Worm (Caenorhabditis elegans) whole organism, L4 larva: ENCODE data around the gene C39B5.6.

Experiments used
- D1046.2 ChIP-seq: fragments of 200-800 bp; sonication (Bioruptor generic); IDR thresholded peaks from 2 replicates; pipeline ENCODE4 v1.3.6; 2022; ENCODE audit warnings: missing genetic modification characterization, missing compliant biosample characterization
- F26F4.8 ChIP-seq: fragments of 200-800 bp; sonication (Bioruptor generic); conservative IDR thresholded peaks from 2 replicates; pipeline ENCODE4 v1.3.6; 2022; ENCODE audit warnings: missing genetic modification characterization, missing compliant biosample characterization
- T20F7.1 ChIP-seq: fragments of 200-800 bp; sonication (Bioruptor generic); optimal IDR thresholded peaks from 2 replicates; lab custom pipeline; 2018; ENCODE audit warnings: mild to moderate bottlenecking, missing genetic modification characterization, missing compliant biosample characterization
- T26A8.4 ChIP-seq: fragments of 200-800 bp; sonication (Bioruptor generic); IDR thresholded peaks from 2 replicates; pipeline ENCODE4 v1.3.6; 2022; ENCODE audit warnings: missing genetic modification characterization, missing compliant biosample characterization
- Y105C5A.15 ChIP-seq: fragments of 200-800 bp; sonication (Bioruptor generic); IDR thresholded peaks from 2 replicates; pipeline ENCODE4 v1.3.6; 2022; ENCODE audit warnings: missing genetic modification characterization, missing compliant biosample characterization
- Y48G9A.11 ChIP-seq: fragments of 200-800 bp; sonication (Bioruptor generic); IDR thresholded peaks from 2 replicates; pipeline ENCODE4 v1.3.6; 2022; ENCODE audit warnings: missing genetic modification reagents, missing genetic modification characterization, missing compliant biosample characterization
- Y5F2A.4 ChIP-seq: fragments of 200-800 bp; sonication (Bioruptor generic); optimal IDR thresholded peaks from 2 replicates; lab custom pipeline; 2018; ENCODE audit warnings: mild to moderate bottlenecking, missing genetic modification characterization, missing compliant biosample characterization
- aly-2 ChIP-seq: sonication (generic microtip); optimal IDR thresholded peaks from 2 replicates; lab custom pipeline; 2018; ENCODE audit warnings: missing biosample characterization, missing genetic modification characterization
- ama-1 ChIP-seq: fragments of 150-350 bp; optimal IDR thresholded peaks from 2 replicates; lab custom pipeline; 2014; ENCODE audit warnings: inconsistent platforms, mixed read lengths
- arid-1 ChIP-seq: fragments of 200-800 bp; sonication (Bioruptor generic); conservative IDR thresholded peaks from 2 replicates; pipeline ENCODE4 v1.3.6; 2022; ENCODE audit warnings: missing genetic modification reagents, missing genetic modification characterization, missing compliant biosample characterization
- ceh-20 ChIP-seq: fragments of 200-800 bp; sonication (Bioruptor generic); IDR thresholded peaks from 2 replicates; pipeline ENCODE4 v1.3.6; 2022; ENCODE audit warnings: missing genetic modification reagents, missing genetic modification characterization, missing compliant biosample characterization
- ceh-28 ChIP-seq: fragments of 150-350 bp; optimal IDR thresholded peaks from 2 replicates; lab custom pipeline; 2014; ENCODE audit warnings: missing biosample characterization, missing genetic modification reagents, missing genetic modification characterization
- ceh-44 ChIP-seq: fragments of 200-800 bp; sonication (Bioruptor generic); IDR thresholded peaks from 2 replicates; pipeline ENCODE4 v1.3.6; 2022; ENCODE audit warnings: missing genetic modification reagents, missing genetic modification characterization, missing compliant biosample characterization
- cey-2 ChIP-seq: sonication (generic microtip); optimal IDR thresholded peaks from 3 replicates; lab custom pipeline; 2017; ENCODE audit warnings: missing genetic modification characterization, mild to moderate bottlenecking, missing compliant biosample characterization, antibody characterized with exemption, borderline replicate concordance; ENCODE audit not compliant: insufficient read depth
- daf-16 ChIP-seq, 3 experiments: sonication (generic microtip); optimal IDR thresholded peaks; 2 replicates each; lab custom pipeline; 2016 to 2017; ENCODE audit warnings: missing genetic modification characterization in 3 of 3, missing genetic modification reagents in 3 of 3, mild to moderate bottlenecking in 2 of 3, missing compliant biosample characterization in 2 of 3, missing biosample characterization in 1 of 3, moderate library complexity in 1 of 3
- daf-19 ChIP-seq: fragments of 200-800 bp; sonication (Bioruptor generic); conservative IDR thresholded peaks from 2 replicates; pipeline ENCODE4 v1.3.6; 2022; ENCODE audit warnings: missing genetic modification characterization, missing compliant biosample characterization
- dmd-6 ChIP-seq: fragments of 200-800 bp; sonication (Bioruptor generic); IDR thresholded peaks from 2 replicates; pipeline ENCODE4 v1.3.6; 2022; ENCODE audit warnings: missing genetic modification reagents, missing genetic modification characterization, missing compliant biosample characterization
- dmd-9 ChIP-seq: fragments of 200-800 bp; sonication (Bioruptor generic); IDR thresholded peaks from 2 replicates; pipeline ENCODE4 v1.3.6; 2022; ENCODE audit warnings: missing genetic modification reagents, missing genetic modification characterization, missing compliant biosample characterization
- duxl-1 ChIP-seq: sonication (generic microtip); optimal IDR thresholded peaks from 2 replicates; lab custom pipeline; 2016; ENCODE audit warnings: mild to moderate bottlenecking, missing genetic modification characterization, moderate library complexity, missing compliant biosample characterization; ENCODE audit not compliant: poor library complexity
- dve-1 ChIP-seq: sonication (generic microtip); optimal IDR thresholded peaks from 2 replicates; lab custom pipeline; 2017; ENCODE audit warnings: antibody characterized with exemption, mild to moderate bottlenecking, missing genetic modification characterization, missing compliant biosample characterization; ENCODE audit not compliant: insufficient read depth
- fkh-10 ChIP-seq: fragments of 150-350 bp; optimal IDR thresholded peaks from 2 replicates; lab custom pipeline; 2014; ENCODE audit warnings: missing biosample characterization, missing genetic modification reagents, missing genetic modification characterization
- fos-1 ChIP-seq: fragments of 150-350 bp; optimal IDR thresholded peaks from 2 replicates; lab custom pipeline; 2014; ENCODE audit warnings: missing biosample characterization, missing genetic modification characterization
- hlh-11 ChIP-seq: fragments of 200-800 bp; sonication (Bioruptor generic); optimal IDR thresholded peaks from 2 replicates; lab custom pipeline; 2018; ENCODE audit warnings: mild to moderate bottlenecking, missing genetic modification characterization, missing compliant biosample characterization
- hmg-1.1 ChIP-seq: fragments of 200-800 bp; sonication (Bioruptor generic); IDR thresholded peaks from 2 replicates; pipeline ENCODE4 v1.3.6; 2022; ENCODE audit warnings: missing genetic modification reagents, missing genetic modification characterization, missing compliant biosample characterization
- lim-7 ChIP-seq: fragments of 200-800 bp; sonication (Bioruptor generic); IDR thresholded peaks from 2 replicates; pipeline ENCODE4 v1.3.6; 2022; ENCODE audit warnings: missing genetic modification characterization, missing compliant biosample characterization
- lin-13 ChIP-seq: fragments of 150-350 bp; optimal IDR thresholded peaks from 2 replicates; lab custom pipeline; 2014; ENCODE audit warnings: missing biosample characterization, missing genetic modification reagents, missing genetic modification characterization
- lin-38 ChIP-seq: fragments of 200-800 bp; sonication (Bioruptor generic); IDR thresholded peaks from 2 replicates; pipeline ENCODE4 v1.3.6; 2022; ENCODE audit warnings: missing genetic modification reagents, missing genetic modification characterization, missing compliant biosample characterization
- lin-39 ChIP-seq: fragments of 150-350 bp; optimal IDR thresholded peaks from 2 replicates; lab custom pipeline; 2014; ENCODE audit warnings: missing biosample characterization, missing genetic modification reagents, missing genetic modification characterization
- mdl-1 ChIP-seq, 2 experiments: fragments of 150-350 bp in 1 of 2; sonication (generic microtip) in 1 of 2; optimal IDR thresholded peaks; 2 replicates each; lab custom pipeline; 2014 to 2017; ENCODE audit warnings: missing biosample characterization in 2 of 2, missing genetic modification characterization in 2 of 2
- mdt-29 ChIP-seq: fragments of 200-800 bp; sonication (Bioruptor generic); IDR thresholded peaks from 2 replicates; pipeline ENCODE4 v1.3.6; 2022; ENCODE audit warnings: missing genetic modification reagents, missing genetic modification characterization, missing compliant biosample characterization
- mes-2 ChIP-seq: sonication (generic microtip); optimal IDR thresholded peaks from 2 replicates; lab custom pipeline; 2016; ENCODE audit warnings: missing genotype, mild to moderate bottlenecking, missing genetic modification characterization, missing compliant biosample characterization; ENCODE audit not compliant: poor library complexity, severe bottlenecking
- mxl-3 ChIP-seq: fragments of 200-800 bp; sonication (Bioruptor generic); optimal IDR thresholded peaks from 2 replicates; lab custom pipeline; 2018; ENCODE audit warnings: mild to moderate bottlenecking, missing genetic modification characterization, missing compliant biosample characterization
- nhr-10 ChIP-seq: fragments of 150-350 bp; optimal IDR thresholded peaks from 2 replicates; lab custom pipeline; 2014; ENCODE audit warnings: missing biosample characterization, missing genetic modification characterization
- nhr-102 ChIP-seq: sonication (generic microtip); optimal IDR thresholded peaks from 2 replicates; lab custom pipeline; 2016; ENCODE audit warnings: mild to moderate bottlenecking, missing genetic modification characterization, moderate library complexity, missing compliant biosample characterization
- nhr-11 ChIP-seq: fragments of 150-350 bp; optimal IDR thresholded peaks from 2 replicates; lab custom pipeline; 2014; ENCODE audit warnings: missing biosample characterization, missing genetic modification characterization
- nhr-28 ChIP-seq: fragments of 150-350 bp; optimal IDR thresholded peaks from 2 replicates; lab custom pipeline; 2014; ENCODE audit warnings: missing biosample characterization, missing genetic modification characterization
- nhr-41 ChIP-seq: fragments of 200-800 bp; sonication (Bioruptor generic); IDR thresholded peaks from 2 replicates; pipeline ENCODE4 v1.3.6; 2022; ENCODE audit warnings: missing genetic modification reagents, missing genetic modification characterization, missing compliant biosample characterization
- rbr-2 ChIP-seq: sonication (generic microtip); optimal IDR thresholded peaks from 2 replicates; lab custom pipeline; 2016; ENCODE audit warnings: missing genotype, missing genetic modification characterization, missing compliant biosample characterization
- saeg-2 ChIP-seq: fragments of 200-800 bp; sonication (Bioruptor generic); IDR thresholded peaks from 2 replicates; pipeline ENCODE4 v1.3.6; 2022; ENCODE audit warnings: missing genetic modification reagents, missing genetic modification characterization, missing compliant biosample characterization
- sdz-12 ChIP-seq: fragments of 200-800 bp; sonication (Bioruptor generic); optimal IDR thresholded peaks from 2 replicates; lab custom pipeline; 2018; ENCODE audit warnings: mild to moderate bottlenecking, missing genetic modification characterization, missing compliant biosample characterization
- set-16 ChIP-seq: fragments of 200-800 bp; sonication (Bioruptor generic); IDR thresholded peaks from 2 replicates; pipeline ENCODE4 v1.3.6; 2022; ENCODE audit warnings: missing genetic modification reagents, missing genetic modification characterization, missing compliant biosample characterization
- snpc-1.2 ChIP-seq: fragments of 200-800 bp; sonication (Bioruptor generic); IDR thresholded peaks from 2 replicates; pipeline ENCODE4 v1.3.6; 2022; ENCODE audit warnings: missing genetic modification reagents, missing genetic modification characterization, missing compliant biosample characterization
- tag-97 ChIP-seq: fragments of 200-800 bp; sonication (Bioruptor generic); IDR thresholded peaks from 2 replicates; pipeline ENCODE4 v1.3.6; 2022; ENCODE audit warnings: missing genetic modification characterization, missing compliant biosample characterization
- tra-1 ChIP-seq: fragments of 200-800 bp; sonication (Bioruptor generic); IDR thresholded peaks from 2 replicates; pipeline ENCODE4 v1.3.6; 2022; ENCODE audit warnings: missing genetic modification reagents, missing genetic modification characterization, missing compliant biosample characterization
- unc-39 ChIP-seq: sonication (generic microtip); optimal IDR thresholded peaks from 2 replicates; lab custom pipeline; 2017; ENCODE audit warnings: missing biosample characterization, missing genetic modification characterization
- vab-7 ChIP-seq: fragments of 200-800 bp; sonication (Bioruptor generic); IDR thresholded peaks from 2 replicates; pipeline ENCODE4 v1.3.6; 2022; ENCODE audit warnings: missing genetic modification reagents, missing genetic modification characterization, missing compliant biosample characterization
- zag-1 ChIP-seq: fragments of 150-350 bp; optimal IDR thresholded peaks from 2 replicates; lab custom pipeline; 2014; ENCODE audit warnings: missing biosample characterization, missing genetic modification characterization
- zip-2 ChIP-seq: fragments of 150-350 bp; optimal IDR thresholded peaks from 2 replicates; lab custom pipeline; 2014; ENCODE audit warnings: missing biosample characterization, missing genetic modification characterization
- ztf-11 ChIP-seq: fragments of 150-350 bp; optimal IDR thresholded peaks from 2 replicates; lab custom pipeline; 2014; ENCODE audit warnings: missing biosample characterization, missing genetic modification characterization

C39B5.6 gene

DNA sequence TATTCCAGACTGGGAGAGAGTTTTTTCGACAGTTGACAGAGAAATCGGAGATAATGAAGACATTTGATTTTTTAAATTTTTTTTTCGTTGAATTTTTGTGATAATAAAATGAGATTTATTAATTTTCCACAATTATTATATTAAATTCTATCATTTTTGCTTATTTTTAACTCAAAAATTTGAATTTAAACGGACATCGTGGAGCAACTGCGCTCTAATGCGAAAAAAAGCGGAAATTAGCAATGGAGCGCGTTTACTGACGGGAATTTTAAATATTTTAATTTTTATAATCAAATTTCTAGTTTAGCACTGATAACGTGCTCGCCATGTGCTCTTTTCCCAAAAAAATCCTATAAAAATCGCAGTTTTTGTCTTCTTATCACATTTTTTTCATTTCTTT, 13.3 kb downstream of the C39B5.6 start, which contains the start of gene C39B5.14:
Gene C39B5.14, plus strand, starts transcription at position 301 of the 400 bp plus-strand sequence.
- TF ChIP-seq dmd-6 (GFP tag; lab: Robert Waterston, UW) (peak; percentile 45), dmd-9 (GFP tag; lab: Robert Waterston, UW) (no peak), hmg-1.1 (GFP tag; lab: Robert Waterston, UW) (no peak), daf-19 (GFP tag; lab: Robert Waterston, UW) (no peak), lin-38 (GFP tag; lab: Robert Waterston, UW) (peak; percentile 46)

DNA sequence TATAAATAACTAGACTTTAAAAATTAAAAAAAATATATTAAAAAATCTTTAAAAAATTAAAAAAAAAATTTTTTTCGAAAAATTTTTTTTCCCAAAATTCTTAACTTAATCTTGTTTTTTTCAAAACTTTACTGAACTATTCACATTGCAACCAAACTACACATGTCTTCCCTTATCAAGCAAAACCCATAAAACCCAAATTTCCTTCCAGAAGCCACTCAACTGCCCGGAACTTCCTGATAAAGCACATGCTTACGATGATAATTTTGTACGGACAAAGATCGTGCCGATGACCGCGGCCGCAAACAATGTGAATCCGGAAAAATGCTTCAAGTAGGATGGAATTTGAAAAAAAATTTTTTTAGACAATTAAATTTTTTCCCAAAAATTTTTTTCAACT, 14.5 kb downstream of the C39B5.6 start:
- TF ChIP-seq aly-2 (tag; lab: Kevin White, UChicago): no peak
- TF ChIP-seq vab-7 (GFP tag; lab: Robert Waterston, UW): no peak
- no peak for TF ChIP-seq mdl-1 (tag; optimal IDR thresholded peaks at IDR 0.05; lab: Kevin White, UChicago)
- TF ChIP-seq sdz-12 (GFP tag; lab: Kevin White, UChicago): no peak
- TF ChIP-seq daf-16 (GFP tag; optimal IDR thresholded peaks at IDR 0.05; lab: Kevin White, UChicago): no peak
- peak; percentile 50 for TF ChIP-seq daf-16 (tag; optimal IDR thresholded peaks at IDR 0.05; lab: Kevin White, UChicago)
- no peak for TF ChIP-seq cey-2
- no peak for TF ChIP-seq ceh-20 (GFP tag; lab: Robert Waterston, UW)
- TF ChIP-seq saeg-2 (GFP tag; lab: Robert Waterston, UW): no peak
- no peak for TF ChIP-seq lin-39 (tag; lab: Kevin White, UChicago)
- TF ChIP-seq arid-1 (GFP tag; lab: Robert Waterston, UW): no peak
- TF ChIP-seq T20F7.1 (GFP tag; lab: Kevin White, UChicago): no peak
- TF ChIP-seq zip-2 (tag; lab: Kevin White, UChicago): no peak
- no peak for TF ChIP-seq ama-1 (lab: Kevin White, UChicago)
- no peak for TF ChIP-seq nhr-10 (tag; lab: Kevin White, UChicago)
- TF ChIP-seq ztf-11 (tag; lab: Kevin White, UChicago): no peak
- no peak for TF ChIP-seq nhr-41 (GFP tag; lab: Robert Waterston, UW)
- no peak for TF ChIP-seq nhr-102 (tag; lab: Kevin White, UChicago)
- TF ChIP-seq Y5F2A.4 (GFP tag; lab: Kevin White, UChicago): no peak
- TF ChIP-seq dve-1 (tag; lab: Kevin White, UChicago): peak; percentile 38
- no peak for TF ChIP-seq tra-1 (GFP tag; lab: Robert Waterston, UW)
- TF ChIP-seq nhr-28: peak; percentile 19
- no peak for TF ChIP-seq lin-13 (GFP tag; lab: Kevin White, UChicago)
- TF ChIP-seq D1046.2 (GFP tag; lab: Robert Waterston, UW): no peak
- TF ChIP-seq snpc-1.2 (GFP tag; lab: Robert Waterston, UW): no peak
- no peak for TF ChIP-seq lin-38 (GFP tag; lab: Robert Waterston, UW)
- TF ChIP-seq ceh-44 (GFP tag; lab: Robert Waterston, UW): no peak
- TF ChIP-seq rbr-2 (tag; lab: Kevin White, UChicago): no peak
- no peak for TF ChIP-seq ceh-28 (tag; lab: Kevin White, UChicago)
- no peak for TF ChIP-seq mes-2
- no peak for TF ChIP-seq fkh-10 (GFP tag; lab: Kevin White, UChicago)
- TF ChIP-seq Y48G9A.11 (GFP tag; lab: Robert Waterston, UW): no peak
- no peak for TF ChIP-seq duxl-1 (tag; lab: Kevin White, UChicago)
- peak; percentile 29 for TF ChIP-seq mxl-3
- TF ChIP-seq set-16 (GFP tag; lab: Robert Waterston, UW): no peak
- TF ChIP-seq fos-1 (tag; lab: Kevin White, UChicago): no peak
- TF ChIP-seq F26F4.8: no peak
- no peak for TF ChIP-seq daf-19 (GFP tag; lab: Robert Waterston, UW)
- TF ChIP-seq lim-7: no peak
- no peak for TF ChIP-seq nhr-11
- TF ChIP-seq tag-97 (GFP tag; lab: Robert Waterston, UW): no peak
- no peak for TF ChIP-seq unc-39 (tag; lab: Kevin White, UChicago)
- no peak for TF ChIP-seq zag-1 (tag; lab: Kevin White, UChicago)
- TF ChIP-seq T26A8.4 (GFP tag; lab: Robert Waterston, UW): no peak
- no peak for TF ChIP-seq Y105C5A.15
- TF ChIP-seq hlh-11 (tag; lab: Kevin White, UChicago): peak; percentile 26
- no peak for TF ChIP-seq mdt-29 (GFP tag; lab: Robert Waterston, UW)
